Worm (Caenorhabditis elegans) whole organism, young adult: ENCODE data around the gene R10E11.6.

ENCODE experiments used
- B0019.2 ChIP-seq: fragments of 200-800 bp; sonication (Bioruptor generic); conservative IDR thresholded peaks from 2 replicates; pipeline ENCODE4 v1.3.6; 2022; ENCODE audit warnings: missing genetic modification reagents, missing genetic modification characterization, missing compliant biosample characterization
- B0261.1 ChIP-seq: sonication (generic microtip); optimal IDR thresholded peaks from 2 replicates; lab custom pipeline; 2016; ENCODE audit warnings: mild to moderate bottlenecking, missing genetic modification characterization, moderate library complexity, missing compliant biosample characterization
- B0336.3 ChIP-seq: fragments of 200-800 bp; sonication (Bioruptor generic); IDR thresholded peaks from 2 replicates; pipeline ENCODE4 v1.3.6; 2022; ENCODE audit warnings: missing genetic modification characterization, missing compliant biosample characterization
- D2030.7 ChIP-seq: fragments of 200-800 bp; sonication (Bioruptor generic); IDR thresholded peaks from 2 replicates; pipeline ENCODE4 v1.3.6; 2022; ENCODE audit warnings: missing genetic modification reagents, missing genetic modification characterization, missing compliant biosample characterization
- F33H1.4 ChIP-seq: fragments of 200-800 bp; sonication (Bioruptor generic); IDR thresholded peaks from 2 replicates; pipeline ENCODE4 v1.3.6; 2022; ENCODE audit warnings: missing genetic modification reagents, missing genetic modification characterization, missing compliant biosample characterization
- F37B4.10 ChIP-seq: fragments of 200-800 bp; sonication (Bioruptor generic); IDR thresholded peaks from 2 replicates; pipeline ENCODE4 v1.3.6; 2022; ENCODE audit warnings: missing genetic modification characterization, missing compliant biosample characterization
- Y53F4B.3 ChIP-seq: fragments of 200-800 bp; sonication (Bioruptor generic); IDR thresholded peaks from 2 replicates; pipeline ENCODE4 v1.3.6; 2022; ENCODE audit warnings: missing genetic modification reagents, missing genetic modification characterization, missing compliant biosample characterization
- Y79H2A.3 ChIP-seq: fragments of 200-800 bp; sonication (Bioruptor generic); conservative IDR thresholded peaks from 2 replicates; pipeline ENCODE4 v1.3.6; 2022; ENCODE audit warnings: missing genetic modification reagents, missing genetic modification characterization, missing compliant biosample characterization
- ama-1 ChIP-seq, 3 experiments: fragments of 150-350 bp in 1 of 3; sonication (generic microtip) in 2 of 3; optimal IDR thresholded peaks; 2 replicates each; lab custom pipeline; 2014 to 2018; ENCODE audit warnings: missing biosample characterization in 2 of 3, missing genetic modification characterization in 2 of 3, missing genetic modification reagents in 2 of 3
- attf-3 ChIP-seq: fragments of 200-800 bp; sonication (Bioruptor generic); conservative IDR thresholded peaks from 2 replicates; pipeline ENCODE4 v1.3.6; 2022; ENCODE audit warnings: missing genetic modification reagents, missing genetic modification characterization, missing compliant biosample characterization
- cebp-2 ChIP-seq: fragments of 200-800 bp; sonication (Bioruptor generic); IDR thresholded peaks from 2 replicates; pipeline ENCODE4 v1.3.6; 2022; ENCODE audit warnings: missing genetic modification characterization, missing compliant biosample characterization
- ceh-91 ChIP-seq: fragments of 200-800 bp; sonication (Bioruptor generic); IDR thresholded peaks from 2 replicates; pipeline ENCODE4 v1.3.6; 2022; ENCODE audit warnings: missing genetic modification reagents, missing genetic modification characterization, missing compliant biosample characterization
- chd-7 ChIP-seq: sonication (generic microtip); optimal IDR thresholded peaks from 2 replicates; lab custom pipeline; 2016; ENCODE audit warnings: mild to moderate bottlenecking, missing genetic modification characterization, moderate library complexity, missing compliant biosample characterization
- dox-1 ChIP-seq: fragments of 200-800 bp; sonication (Bioruptor generic); IDR thresholded peaks from 2 replicates; pipeline ENCODE4 v1.3.6; 2022; ENCODE audit warnings: missing genetic modification reagents, missing genetic modification characterization, missing compliant biosample characterization
- efl-1 ChIP-seq: fragments of 150-350 bp; optimal IDR thresholded peaks from 2 replicates; lab custom pipeline; 2014; ENCODE audit warnings: missing biosample characterization, missing genetic modification reagents, missing genetic modification characterization
- hmg-1.2 ChIP-seq: fragments of 200-800 bp; sonication (Bioruptor generic); IDR thresholded peaks from 2 replicates; pipeline ENCODE4 v1.3.6; 2022; ENCODE audit warnings: missing genetic modification reagents, missing genetic modification characterization, missing compliant biosample characterization
- let-607 ChIP-seq, 2 experiments: fragments of 200-800 bp in 1 of 2; sonication (Bioruptor generic) in 1 of 2; sonication (generic microtip) in 1 of 2; optimal IDR thresholded peaks; 2 replicates each; lab custom pipeline; 2016 to 2018; ENCODE audit warnings: mild to moderate bottlenecking in 2 of 2, missing compliant biosample characterization in 2 of 2, missing genetic modification characterization in 2 of 2, moderate library complexity in 2 of 2, missing genotype in 1 of 2
- lin-54 ChIP-seq: fragments of 200-800 bp; sonication (Bioruptor generic); optimal IDR thresholded peaks from 2 replicates; lab custom pipeline; 2018; ENCODE audit warnings: mild to moderate bottlenecking, missing genetic modification characterization, missing compliant biosample characterization
- madf-3 ChIP-seq: fragments of 200-800 bp; sonication (Bioruptor generic); IDR thresholded peaks from 2 replicates; pipeline ENCODE4 v1.3.6; 2022; ENCODE audit warnings: missing genetic modification reagents, missing genetic modification characterization, missing compliant biosample characterization
- madf-6 ChIP-seq: fragments of 200-800 bp; sonication (Bioruptor generic); IDR thresholded peaks from 2 replicates; pipeline ENCODE4 v1.3.6; 2022; ENCODE audit warnings: missing genetic modification reagents, missing genetic modification characterization, missing compliant biosample characterization
- madf-8 ChIP-seq: fragments of 200-800 bp; sonication (Bioruptor generic); conservative IDR thresholded peaks from 2 replicates; pipeline ENCODE4 v1.3.6; 2022; ENCODE audit warnings: missing genetic modification reagents, missing genetic modification characterization, missing compliant biosample characterization
- mel-28 ChIP-seq: sonication (generic microtip); optimal IDR thresholded peaks from 2 replicates; lab custom pipeline; 2016; ENCODE audit warnings: borderline replicate concordance, mild to moderate bottlenecking, missing genetic modification characterization, missing compliant biosample characterization
- nhr-120 ChIP-seq: fragments of 200-800 bp; sonication (Bioruptor generic); IDR thresholded peaks from 2 replicates; pipeline ENCODE4 v1.3.6; 2022; ENCODE audit warnings: missing genetic modification characterization, missing compliant biosample characterization
- nhr-80 ChIP-seq: sonication (generic microtip); optimal IDR thresholded peaks from 2 replicates; lab custom pipeline; 2016; ENCODE audit warnings: missing genetic modification characterization, missing compliant biosample characterization
- pha-4 ChIP-seq: fragments of 150-350 bp; sonication (generic microtip); optimal IDR thresholded peaks from 2 replicates; lab custom pipeline; 2014; ENCODE audit warnings: missing biosample characterization, missing genetic modification reagents, missing genetic modification characterization
- rcor-1 ChIP-seq: fragments of 200-800 bp; sonication (Bioruptor generic); IDR thresholded peaks from 2 replicates; pipeline ENCODE4 v1.3.6; 2022; ENCODE audit warnings: missing genetic modification reagents, missing genetic modification characterization, missing compliant biosample characterization
- sea-2 ChIP-seq: fragments of 200-800 bp; sonication (Bioruptor generic); IDR thresholded peaks from 2 replicates; pipeline ENCODE4 v1.3.6; 2022; ENCODE audit warnings: missing genetic modification characterization, missing compliant biosample characterization
- snpc-3.4 ChIP-seq: sonication (generic microtip); optimal IDR thresholded peaks from 2 replicates; lab custom pipeline; 2017; ENCODE audit warnings: missing genetic modification characterization, mild to moderate bottlenecking, missing compliant biosample characterization, antibody characterized with exemption, moderate library complexity, missing genotype, missing genetic modification reagents
- tbp1 ChIP-seq: fragments of 200-800 bp; sonication (Bioruptor generic); optimal IDR thresholded peaks from 2 replicates; lab custom pipeline; 2018; ENCODE audit warnings: mild to moderate bottlenecking, missing genetic modification characterization, missing compliant biosample characterization
- tbx-9 ChIP-seq: sonication (generic microtip); optimal IDR thresholded peaks from 2 replicates; lab custom pipeline; 2016; ENCODE audit warnings: borderline replicate concordance, missing genetic modification characterization, inconsistent platforms, missing compliant biosample characterization
- xnd-1 ChIP-seq: sonication (generic microtip); optimal IDR thresholded peaks from 2 replicates; lab custom pipeline; 2016; ENCODE audit warnings: missing genotype, missing genetic modification reagents, missing genetic modification characterization, missing compliant biosample characterization
- zfh-2 ChIP-seq: fragments of 200-800 bp; sonication (Bioruptor generic); conservative IDR thresholded peaks from 2 replicates; pipeline ENCODE4 v1.3.6; 2022; ENCODE audit warnings: missing genetic modification reagents, missing genetic modification characterization, missing compliant biosample characterization
- ztf-26 ChIP-seq: sonication (generic microtip); optimal IDR thresholded peaks from 2 replicates; lab custom pipeline; 2017; ENCODE audit warnings: missing genetic modification characterization, missing compliant biosample characterization
- ztf-3 ChIP-seq: fragments of 200-800 bp; sonication (Bioruptor generic); optimal IDR thresholded peaks from 2 replicates; lab custom pipeline; 2018; ENCODE audit warnings: mild to moderate bottlenecking, missing genetic modification characterization, missing compliant biosample characterization

R10E11.6 gene

ce11 chrIII:9824330-9824934 is 41.6 kb downstream of the R10E11.6 start, which contains the start of gene lin-52 (continued):
- no peak for TF ChIP-seq sea-2 (GFP tag; lab: Robert Waterston, UW)
- TF ChIP-seq Y53F4B.3 (GFP tag; lab: Robert Waterston, UW) = no peak
- TF ChIP-seq mel-28 (tag; lab: Kevin White, UChicago) = no peak
- peak; percentile 18; the same call in 1 of the 2 replicates for TF ChIP-seq rcor-1 (GFP tag; lab: Robert Waterston, UW)
- TF ChIP-seq ztf-26 = peak; percentile 46
- TF ChIP-seq F37B4.10 (GFP tag; lab: Robert Waterston, UW) = no peak
- no peak for TF ChIP-seq snpc-3.4
- TF ChIP-seq attf-3 (GFP tag; lab: Robert Waterston, UW) = no peak
- TF ChIP-seq chd-7 (tag; lab: Kevin White, UChicago) = peak; percentile 64
- TF ChIP-seq lin-54 (GFP tag; lab: Kevin White, UChicago) = peak; percentile 29
- TF ChIP-seq let-607 (tag; optimal IDR thresholded peaks at IDR 0.05; lab: Kevin White, UChicago) = peak in 1 of 2 experiments; percentile 11
- TF ChIP-seq ztf-3 = no peak
- TF ChIP-seq, all 124 proteins: peak for 34

DNA sequence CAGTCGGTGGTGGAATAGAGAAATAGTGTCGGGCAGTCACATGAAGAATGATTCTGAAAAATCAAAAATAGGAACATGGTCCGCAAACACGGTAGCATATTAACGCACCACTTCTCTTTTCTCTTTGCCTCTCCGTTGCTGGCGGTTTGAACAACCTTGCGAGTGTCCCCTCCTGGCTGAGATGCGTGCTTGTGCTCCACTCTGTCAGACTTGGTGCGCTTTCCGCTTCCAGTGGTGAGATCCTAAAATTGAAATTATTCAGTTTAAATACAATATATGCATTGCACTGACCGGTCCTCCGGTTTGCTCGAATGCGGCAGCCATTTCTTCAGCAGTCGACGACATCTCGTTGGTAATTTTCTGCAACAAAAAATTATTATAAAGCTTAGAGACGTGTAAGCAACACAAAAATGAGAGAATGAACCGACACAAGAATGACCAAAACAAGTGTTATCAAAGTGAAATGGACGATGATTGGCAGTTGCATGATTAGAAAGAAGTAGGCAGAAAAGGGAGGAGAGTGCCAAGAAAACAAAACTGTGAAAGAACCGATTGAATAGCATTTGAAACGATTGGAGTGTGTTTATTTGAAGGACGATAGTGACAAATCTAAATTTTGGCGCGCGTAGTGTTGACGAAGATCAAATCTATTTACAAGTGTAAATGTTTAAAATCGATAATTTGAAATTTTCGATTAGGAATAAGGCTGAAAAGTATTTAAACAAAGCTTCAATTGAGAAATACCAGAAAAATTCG is 42.4 kb downstream of the R10E11.6 start, which contains the start of gene ZK632.9:
Gene ZK632.9 (minus strand): TSS at position 360 of the 756 bp plus-strand sequence.
- TF ChIP-seq B0019.2 (GFP tag; lab: Robert Waterston, UW) = 0 out of 2 replicates have a peak, but pooled peaks have one; percentile 6
- TF ChIP-seq xnd-1 = peak; percentile 34
- peak; percentile 79 for TF ChIP-seq madf-6 (GFP tag; lab: Robert Waterston, UW)
- TF ChIP-seq dox-1 (GFP tag; lab: Robert Waterston, UW) = peak; percentile 31
- TF ChIP-seq nhr-80 = peak; percentile 60
- TF ChIP-seq B0336.3 (GFP tag; lab: Robert Waterston, UW) = no peak
- peak; percentile 13; the same call in 1 of the 2 replicates for TF ChIP-seq F33H1.4 (GFP tag; lab: Robert Waterston, UW)
- 0 out of 2 replicates have a peak, but pooled peaks have one; percentile 10 for TF ChIP-seq Y79H2A.3 (GFP tag; lab: Robert Waterston, UW)
- TF ChIP-seq nhr-120 (GFP tag; lab: Robert Waterston, UW) = no peak
- no peak for TF ChIP-seq F37B4.10 (GFP tag; lab: Robert Waterston, UW)
- TF ChIP-seq ama-1 (optimal IDR thresholded peaks at IDR 0.05; lab: Kevin White, UChicago) = peak; percentile 70
- TF ChIP-seq ama-1 (GFP tag; optimal IDR thresholded peaks at IDR 0.05; lab: Kevin White, UChicago) = no peak
- TF ChIP-seq ceh-91 = 0 out of 2 replicates have a peak, but pooled peaks have one; percentile 10
- TF ChIP-seq tbx-9 (tag; lab: Kevin White, UChicago) = peak; percentile 58
- peak in 1 of 2 experiments; percentile 30 for TF ChIP-seq let-607 (tag; optimal IDR thresholded peaks at IDR 0.05; lab: Kevin White, UChicago)
- peak; percentile 26 for TF ChIP-seq snpc-3.4
- TF ChIP-seq efl-1 (GFP tag; lab: Kevin White, UChicago) = peak; percentile 74
- TF ChIP-seq D2030.7 (GFP tag; lab: Robert Waterston, UW) = 0 out of 2 replicates have a peak, but pooled peaks have one; percentile 24
- peak; percentile 38; the same call in 1 of the 2 replicates for TF ChIP-seq madf-8 (GFP tag; lab: Robert Waterston, UW)
- no peak for TF ChIP-seq cebp-2 (GFP tag; lab: Robert Waterston, UW)
- TF ChIP-seq B0261.1 (tag; lab: Kevin White, UChicago) = no peak
- peak; percentile 27 for TF ChIP-seq hmg-1.2
- peak; percentile 65; the same call in 1 of the 2 replicates for TF ChIP-seq madf-3 (GFP tag; lab: Robert Waterston, UW)
- TF ChIP-seq pha-4 (tag; lab: Kevin White, UChicago) = peak; percentile 23
- TF ChIP-seq zfh-2 (GFP tag; lab: Robert Waterston, UW) = peak; percentile 75
- TF ChIP-seq tbp1 (GFP tag; lab: Kevin White, UChicago) = peak; percentile 14
